Fruit fly (Drosophila melanogaster): ENCODE data around the gene CG5846.

DNA sequence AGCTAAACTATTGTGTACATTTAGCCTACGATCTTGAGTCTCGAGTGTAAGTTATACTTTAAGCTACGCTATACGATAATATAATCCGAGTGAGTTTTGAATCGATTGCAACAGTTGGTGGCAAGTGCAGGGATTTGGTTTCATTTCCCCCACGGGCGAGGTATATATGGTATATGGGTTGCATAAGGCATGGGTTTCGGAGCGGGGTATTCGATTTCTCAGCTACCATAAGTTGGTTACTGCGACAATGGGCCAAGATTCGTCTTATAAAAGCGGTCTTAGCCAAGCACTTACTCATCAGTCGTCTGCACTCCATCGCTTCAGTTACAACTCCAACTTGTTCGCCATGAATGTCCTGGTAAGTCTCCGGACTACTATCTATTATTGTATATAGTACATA lies 26.8 kb downstream of the CG5846 start, which contains the start of gene CG42367:
- TF ChIP-seq Sin3A (optimal IDR thresholded peaks at IDR 0.05): no peak
- TF ChIP-seq Myc (optimal IDR thresholded peaks at IDR 0.05): no peak

Measured in Kc167 (cell line).